Worm (Caenorhabditis elegans) whole organism, late embryonic: ENCODE data around the gene F53F1.2.

ENCODE experiments used
- ceh-31 ChIP-seq: sonication (generic microtip); optimal IDR thresholded peaks from 2 replicates; lab custom pipeline; 2016; ENCODE audit warnings: missing genetic modification characterization, missing compliant biosample characterization
- ceh-34 ChIP-seq: sonication (generic microtip); optimal IDR thresholded peaks from 2 replicates; lab custom pipeline; 2016; ENCODE audit warnings: mild to moderate bottlenecking, missing genetic modification characterization, missing compliant biosample characterization
- nhr-11 ChIP-seq: fragments of 150-350 bp; optimal IDR thresholded peaks from 2 replicates; lab custom pipeline; 2014; ENCODE audit warnings: missing biosample characterization, missing genetic modification characterization
- tbx-2 ChIP-seq: sonication (generic microtip); optimal IDR thresholded peaks from 2 replicates; lab custom pipeline; 2016; ENCODE audit warnings: missing genetic modification characterization, missing compliant biosample characterization
- ttx-3 ChIP-seq: sonication (generic microtip); optimal IDR thresholded peaks from 2 replicates; lab custom pipeline; 2016; ENCODE audit warnings: missing genetic modification reagents, missing genetic modification characterization, missing compliant biosample characterization

- no peak for TF ChIP-seq ceh-34 (tag; lab: Kevin White, UChicago)
- TF ChIP-seq ceh-31 (tag; lab: Kevin White, UChicago), result no peak
- no peak for TF ChIP-seq nhr-11
- TF ChIP-seq ttx-3 (tag; lab: Kevin White, UChicago), result no peak
- no peak for TF ChIP-seq tbx-2 (tag; lab: Kevin White, UChicago)
Observed at ce11 chrV:13408440-13408839, 1.8 kb downstream of the F53F1.2 start.
